Worm (Caenorhabditis elegans): ENCODE results near the gene mlc-3.

mlc-3 gene

DNA sequence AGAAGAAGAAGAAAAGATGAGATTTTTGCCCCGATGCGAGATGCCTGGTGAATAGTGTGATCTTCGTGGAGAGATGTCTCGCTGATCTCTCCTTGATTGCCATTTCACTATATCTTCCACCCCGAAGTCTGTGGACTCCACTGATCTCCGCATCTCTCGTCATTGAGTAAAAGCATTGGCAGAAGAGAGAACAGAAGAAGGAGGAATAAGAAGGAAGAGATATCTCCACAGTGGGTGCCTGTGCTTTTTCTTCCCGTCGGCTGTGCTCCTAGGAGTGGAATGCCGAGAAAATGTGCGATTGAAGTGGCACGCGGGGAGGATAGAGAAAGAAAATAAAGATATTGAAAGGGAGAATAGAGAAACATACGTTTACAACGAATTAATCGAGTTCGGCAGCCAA is 1.1 kb upstream of the mlc-3 start:
- TF ChIP-seq dpl-1 (GFP tag; optimal IDR thresholded peaks at IDR 0.05), result no peak
- TF ChIP-seq ztf-11 (tag; optimal IDR thresholded peaks at IDR 0.05), result no peak
- TF ChIP-seq F26F4.8 (GFP tag; conservative IDR thresholded peaks at IDR 0.05), result no peak
- TF ChIP-seq hlh-11 (tag; optimal IDR thresholded peaks at IDR 0.05), result peak; percentile 52
- TF ChIP-seq D1046.2 (GFP tag; IDR thresholded peaks at IDR 0.05), result no peak
- no peak for TF ChIP-seq nhr-48 (tag; optimal IDR thresholded peaks at IDR 0.05)
- no peak for TF ChIP-seq lin-39 (tag; optimal IDR thresholded peaks at IDR 0.05)
- no peak for TF ChIP-seq mdl-1 (tag; optimal IDR thresholded peaks at IDR 0.05)
- no peak for TF ChIP-seq ces-1 (GFP tag; optimal IDR thresholded peaks at IDR 0.05)
- TF ChIP-seq unc-39 (tag; optimal IDR thresholded peaks at IDR 0.05), result no peak
- TF ChIP-seq Y105C5A.15 (GFP tag; IDR thresholded peaks at IDR 0.05), result no peak
- TF ChIP-seq lin-13 (GFP tag; optimal IDR thresholded peaks at IDR 0.05), result no peak
- no peak for TF ChIP-seq snpc-1.2 (GFP tag; IDR thresholded peaks at IDR 0.05)
- no peak for TF ChIP-seq lsy-2 (tag; optimal IDR thresholded peaks at IDR 0.05)
- no peak for TF ChIP-seq skn-1 (tag; optimal IDR thresholded peaks at IDR 0.05)
- no peak for TF ChIP-seq nhr-77 (tag; optimal IDR thresholded peaks at IDR 0.05)
- TF ChIP-seq mxl-3 (GFP tag; optimal IDR thresholded peaks at IDR 0.05), result peak; percentile 31
- TF ChIP-seq hmg-1.1 (GFP tag; IDR thresholded peaks at IDR 0.05), result no peak
- no peak for TF ChIP-seq ztf-7 (tag; optimal IDR thresholded peaks at IDR 0.05)
- peak; percentile 50 for TF ChIP-seq nhr-11 (tag; optimal IDR thresholded peaks at IDR 0.05)
- TF ChIP-seq lim-7 (GFP tag; IDR thresholded peaks at IDR 0.05), result no peak
- TF ChIP-seq daf-19 (GFP tag; conservative IDR thresholded peaks at IDR 0.05), result no peak
- TF ChIP-seq daf-16 (GFP tag; optimal IDR thresholded peaks at IDR 0.05), result peak in 1 of 2 experiments; percentile 15
- TF ChIP-seq daf-16 (tag; optimal IDR thresholded peaks at IDR 0.05), result no peak
- TF ChIP-seq lir-3 (tag; optimal IDR thresholded peaks at IDR 0.05), result no peak
- TF ChIP-seq jun-1 (tag; optimal IDR thresholded peaks at IDR 0.05), result no peak
- no peak for TF ChIP-seq zfp-2 (tag; optimal IDR thresholded peaks at IDR 0.05)
- no peak for TF ChIP-seq lin-1 (GFP tag; IDR thresholded peaks at IDR 0.05)
- TF ChIP-seq nhr-28 (tag; optimal IDR thresholded peaks at IDR 0.05), result peak; percentile 5
- TF ChIP-seq unc-62 (GFP tag; optimal IDR thresholded peaks at IDR 0.05 in 1 of 2), result peak in 1 of 2 experiments; percentile 6
- no peak for TF ChIP-seq unc-62 (tag; optimal IDR thresholded peaks at IDR 0.05)
- no peak for TF ChIP-seq duxl-1 (tag; optimal IDR thresholded peaks at IDR 0.05; ENCODE audit: poor library complexity)
- peak; percentile 20; the same call in 1 of the 2 replicates for TF ChIP-seq set-16 (GFP tag; IDR thresholded peaks at IDR 0.05)

DNA sequence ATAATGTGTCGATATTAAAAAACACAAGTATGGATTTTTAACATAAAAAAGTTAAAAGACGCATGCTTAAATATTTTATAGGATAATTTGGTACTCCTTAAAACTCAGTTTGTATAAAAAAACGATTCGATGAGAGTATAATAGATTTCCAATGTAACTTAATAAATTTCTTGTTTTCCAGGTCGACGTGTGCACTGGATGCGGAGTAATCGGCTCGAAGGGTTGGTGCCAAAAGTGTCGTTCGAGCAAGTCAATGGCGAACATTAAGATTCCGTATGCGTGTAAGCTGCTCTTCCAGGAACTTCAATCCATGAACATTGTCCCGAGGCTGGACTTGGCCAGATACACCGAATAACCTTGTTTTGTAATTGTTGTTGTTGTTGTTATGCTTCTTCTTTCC is 500 bp upstream of the mlc-3 start:
- TF ChIP-seq unc-62 (GFP tag; optimal IDR thresholded peaks at IDR 0.05 in 1 of 2) (peak in 1 of 2 experiments; percentile 96), unc-62 (tag; optimal IDR thresholded peaks at IDR 0.05) (no peak), ztf-7 (tag; optimal IDR thresholded peaks at IDR 0.05) (no peak)

DNA sequence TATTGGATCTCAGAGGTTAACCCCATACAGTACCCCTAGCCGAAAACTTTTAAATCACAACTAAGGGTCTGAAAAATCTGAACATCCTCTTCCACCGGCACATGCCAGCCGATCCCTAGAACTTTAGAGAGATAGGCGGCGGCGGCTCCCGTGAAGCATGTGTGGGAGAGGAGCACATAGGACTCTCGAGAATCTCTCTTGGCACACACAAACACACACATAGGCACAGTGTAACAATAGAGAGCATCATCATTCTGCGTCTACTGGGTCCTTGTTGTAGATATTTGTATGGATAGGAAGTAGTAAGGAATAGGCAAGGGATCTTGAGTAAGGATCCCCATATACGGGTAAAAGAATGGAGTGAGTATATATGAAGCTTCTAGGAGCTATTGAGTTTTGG is 874 bp downstream of the mlc-3 start:
- TF ChIP-seq unc-39 (tag; optimal IDR thresholded peaks at IDR 0.05) (no peak), tra-1 (GFP tag; IDR thresholded peaks at IDR 0.05) (no peak), hlh-11 (tag; optimal IDR thresholded peaks at IDR 0.05) (no peak), ceh-28 (tag; optimal IDR thresholded peaks at IDR 0.05) (no peak), D1046.2 (GFP tag; IDR thresholded peaks at IDR 0.05) (no peak), jun-1 (tag; optimal IDR thresholded peaks at IDR 0.05) (no peak), daf-8 (GFP tag; IDR thresholded peaks at IDR 0.05) (no peak), zfp-2 (tag; optimal IDR thresholded peaks at IDR 0.05) (no peak), gei-8 (GFP tag; optimal IDR thresholded peaks at IDR 0.05) (no peak), fkh-10 (GFP tag; optimal IDR thresholded peaks at IDR 0.05) (no peak), zip-2 (tag; optimal IDR thresholded peaks at IDR 0.05) (no peak), sdz-12 (GFP tag; optimal IDR thresholded peaks at IDR 0.05) (no peak), unc-130 (GFP tag; optimal IDR thresholded peaks at IDR 0.05) (no peak), mxl-3 (GFP tag; optimal IDR thresholded peaks at IDR 0.05) (no peak), aha-1 (tag) (no peak), ceh-44 (GFP tag; IDR thresholded peaks at IDR 0.05) (no peak), nhr-25 (tag; optimal IDR thresholded peaks at IDR 0.05; ENCODE audit: borderline replicate concordance, insufficient read depth) (no peak), php-3 (GFP tag; IDR thresholded peaks at IDR 0.05) (no peak), attf-4 (tag; optimal IDR thresholded peaks at IDR 0.05) (no peak), saeg-2 (GFP tag; IDR thresholded peaks at IDR 0.05) (no peak)
